Fruit fly (Drosophila melanogaster): ENCODE results near the gene Dh44.
"Not testable (repeated sequence)": the region's sequence is repeated elsewhere in the genome, so short reads cannot be mapped to it uniquely, and the experiment has no call there.

dm6 chr3R:9692675-9693129 is 54.7 kb downstream of the Dh44 start, which contains the start of the genes Unc-115b, p24-2 and CG32939:
- not testable (repeated sequence) for TF ChIP-seq usp (GFP tag; optimal IDR thresholded peaks at IDR 0.05); pan (optimal IDR thresholded peaks at IDR 0.05); psq (optimal IDR thresholded peaks at IDR 0.05); CG8478 (optimal IDR thresholded peaks at IDR 0.05); EcR (GFP tag; optimal IDR thresholded peaks at IDR 0.05); Dll (optimal IDR thresholded peaks at IDR 0.05)

Data from whole organism.